Fruit fly (Drosophila melanogaster): ENCODE measurements around the gene CtsL4.

DNA sequence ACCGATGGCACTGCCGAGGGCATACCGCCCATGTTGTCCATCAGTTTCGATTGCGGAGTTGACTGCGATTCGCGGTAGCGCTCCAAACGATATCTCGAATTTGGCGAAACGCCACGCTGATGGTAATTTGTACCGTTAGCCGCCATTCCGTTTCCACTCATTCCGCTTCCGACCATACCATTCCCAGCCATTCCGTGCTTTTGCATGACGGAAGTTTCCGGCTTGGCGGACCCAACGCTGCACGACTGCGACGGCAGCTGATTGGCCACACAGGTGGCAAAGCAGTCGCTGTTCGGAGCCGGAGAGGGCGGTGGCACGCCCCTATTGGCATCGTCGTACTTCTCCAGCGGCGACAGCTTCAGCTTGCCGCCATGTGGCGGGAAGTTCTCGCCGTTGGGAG lies 15.9 kb upstream of the CtsL4 start:
- TF ChIP-seq EcR (GFP tag; optimal IDR thresholded peaks at IDR 0.05), result no peak
- TF ChIP-seq CG8478 (optimal IDR thresholded peaks at IDR 0.05), result no peak
- no peak for TF ChIP-seq pan (optimal IDR thresholded peaks at IDR 0.05)
- no peak for TF ChIP-seq usp (GFP tag; optimal IDR thresholded peaks at IDR 0.05)
- TF ChIP-seq Dll (optimal IDR thresholded peaks at IDR 0.05), result no peak
- no peak for TF ChIP-seq psq (optimal IDR thresholded peaks at IDR 0.05)
